Fruit fly (Drosophila melanogaster) whole organism, adult: Measurements from ENCODE around the gene Las.

Experiments used
- CG12768 ChIP-seq: fragments of 200-800 bp; sonication (Bioruptor generic); optimal IDR thresholded peaks from 2 replicates; lab custom pipeline; 2017; ENCODE audit warnings: missing biosample characterization, missing genetic modification characterization, mild to moderate bottlenecking, moderate library complexity, missing genetic modification reagents
- CG5204 ChIP-seq: fragments of 200-800 bp; sonication (Bioruptor generic); optimal IDR thresholded peaks from 2 replicates; lab custom pipeline; 2016; ENCODE audit warnings: missing biosample characterization, missing genetic modification characterization
- CG7045 ChIP-seq: fragments of 200-800 bp; sonication (Bioruptor generic); optimal IDR thresholded peaks from 2 replicates; lab custom pipeline; 2017; ENCODE audit warnings: missing biosample characterization, mild to moderate bottlenecking, missing genetic modification characterization
- CG7101 ChIP-seq: fragments of 200-800 bp; sonication (Bioruptor generic); optimal IDR thresholded peaks from 2 replicates; lab custom pipeline; 2018; ENCODE audit warnings: missing biosample characterization, mild to moderate bottlenecking, missing genetic modification characterization, moderate library complexity
- Clk ChIP-seq: fragments of 200-800 bp; sonication (Bioruptor generic); optimal IDR thresholded peaks from 2 replicates; lab custom pipeline; 2017; ENCODE audit warnings: missing biosample characterization, missing genetic modification characterization
- Crg-1 ChIP-seq: fragments of 200-800 bp; sonication (Bioruptor generic); optimal IDR thresholded peaks from 2 replicates; lab custom pipeline; 2016; ENCODE audit warnings: missing biosample characterization, missing genetic modification characterization
- Hr96 ChIP-seq: fragments of 200-800 bp; sonication (Bioruptor generic); optimal IDR thresholded peaks from 2 replicates; lab custom pipeline; 2016; ENCODE audit warnings: missing biosample characterization, missing genetic modification characterization
- Mnt ChIP-seq: fragments of 200-800 bp; sonication (Bioruptor generic); optimal IDR thresholded peaks from 2 replicates; lab custom pipeline; 2016; ENCODE audit warnings: missing biosample characterization, mild to moderate bottlenecking, missing genetic modification characterization
- bab1 ChIP-seq: fragments of 200-800 bp; sonication (Bioruptor generic); optimal IDR thresholded peaks from 3 replicates; lab custom pipeline; 2019; ENCODE audit warnings: missing biosample characterization, mild to moderate bottlenecking, missing genetic modification characterization, moderate library complexity
- cnc ChIP-seq, 2 experiments: fragments of >200 bp; optimal IDR thresholded peaks; 2 replicates each; lab custom pipeline; 2017
- kay ChIP-seq: fragments of 200-800 bp; sonication (Bioruptor generic); peaks from one replicate; lab custom pipeline; 2016; ENCODE audit warnings: missing biosample characterization, missing genetic modification characterization, borderline replicate concordance
- ovo ChIP-seq: fragments of 200-800 bp; sonication (Bioruptor generic); optimal IDR thresholded peaks from 2 replicates; lab custom pipeline; 2016; ENCODE audit warnings: missing biosample characterization, missing genetic modification characterization
- pad ChIP-seq: fragments of 200-800 bp; sonication (Bioruptor generic); optimal IDR thresholded peaks from 3 replicates; lab custom pipeline; 2017; ENCODE audit warnings: missing biosample characterization, missing genetic modification characterization, mild to moderate bottlenecking, moderate library complexity, missing genetic modification reagents
- tj ChIP-seq: fragments of 200-800 bp; sonication (Bioruptor generic); optimal IDR thresholded peaks from 3 replicates; lab custom pipeline; 2017; ENCODE audit warnings: missing biosample characterization, mild to moderate bottlenecking, missing genetic modification characterization, moderate library complexity

DNA sequence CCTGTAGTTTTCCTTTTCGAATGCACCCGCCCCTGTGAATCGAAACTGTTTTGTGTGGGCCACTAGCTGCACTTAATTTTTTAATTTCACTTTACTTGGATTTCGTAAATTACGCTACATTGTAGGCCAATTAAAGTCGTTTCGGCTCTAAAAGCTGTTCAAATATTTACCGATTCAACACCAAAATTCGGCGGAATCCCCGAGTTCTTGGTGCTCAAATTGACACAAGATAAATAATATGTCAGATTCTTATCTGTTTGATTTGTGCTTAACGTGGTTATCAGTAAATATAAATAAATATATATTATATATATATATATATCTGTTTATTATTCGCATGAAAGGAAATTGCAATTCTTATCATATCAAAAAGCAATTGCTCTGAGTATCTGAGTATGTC, 15.8 kb upstream of the Las start:
- TF ChIP-seq kay (GFP tag; lab: Kevin White, UChicago) (no peak), CG7101 (tag; lab: Kevin White, UChicago) (peak; percentile 35), tj (GFP tag; lab: Kevin White, UChicago) (no peak), bab1 (no peak), ovo (GFP tag; lab: Kevin White, UChicago) (no peak), Mnt (GFP tag; lab: Kevin White, UChicago) (no peak), Crg-1 (no peak), cnc (optimal IDR thresholded peaks at IDR 0.05; lab: Kevin White, UChicago) (no peak), Hr96 (no peak), Clk (GFP tag; lab: Kevin White, UChicago) (no peak), CG5204 (GFP tag; lab: Kevin White, UChicago) (no peak), pad (GFP tag; lab: Kevin White, UChicago) (no peak), CG12768 (peak; percentile 4), CG7045 (no peak)
